Worm (Caenorhabditis elegans) whole organism, L4 larva: ENCODE results near the gene T01C8.2.

Source experiments
- D1046.2 ChIP-seq: fragments of 200-800 bp; sonication (Bioruptor generic); IDR thresholded peaks from 2 replicates; pipeline ENCODE4 v1.3.6; 2022; ENCODE audit warnings: missing genetic modification characterization, missing compliant biosample characterization
- F26F4.8 ChIP-seq: fragments of 200-800 bp; sonication (Bioruptor generic); conservative IDR thresholded peaks from 2 replicates; pipeline ENCODE4 v1.3.6; 2022; ENCODE audit warnings: missing genetic modification characterization, missing compliant biosample characterization
- F49E8.2 ChIP-seq: sonication (generic microtip); optimal IDR thresholded peaks from 2 replicates; lab custom pipeline; 2016; ENCODE audit warnings: missing compliant biosample characterization, mild to moderate bottlenecking, missing genetic modification characterization, borderline replicate concordance
- R02D3.7 ChIP-seq: fragments of 150-350 bp; sonication (generic microtip); optimal IDR thresholded peaks from 3 replicates; lab custom pipeline; 2014; ENCODE audit warnings: missing biosample characterization, missing genetic modification characterization
- T20F7.1 ChIP-seq: fragments of 200-800 bp; sonication (Bioruptor generic); optimal IDR thresholded peaks from 2 replicates; lab custom pipeline; 2018; ENCODE audit warnings: mild to moderate bottlenecking, missing genetic modification characterization, missing compliant biosample characterization
- T26A8.4 ChIP-seq: fragments of 200-800 bp; sonication (Bioruptor generic); IDR thresholded peaks from 2 replicates; pipeline ENCODE4 v1.3.6; 2022; ENCODE audit warnings: missing genetic modification characterization, missing compliant biosample characterization
- Y75B8A.6 ChIP-seq: fragments of 200-800 bp; sonication (Bioruptor generic); IDR thresholded peaks from 2 replicates; pipeline ENCODE4 v1.3.6; 2022; ENCODE audit warnings: missing genetic modification reagents, missing genetic modification characterization, missing compliant biosample characterization
- ZK337.2 ChIP-seq: fragments of 200-800 bp; sonication (Bioruptor generic); IDR thresholded peaks from 2 replicates; pipeline ENCODE4 v1.3.6; 2022; ENCODE audit warnings: missing genetic modification reagents, missing genetic modification characterization, missing compliant biosample characterization
- aha-1 ChIP-seq: fragments of 150-350 bp; peaks from one replicate; lab custom pipeline; 2014; ENCODE audit warnings: missing biosample characterization, missing genetic modification characterization
- aly-2 ChIP-seq: sonication (generic microtip); optimal IDR thresholded peaks from 2 replicates; lab custom pipeline; 2018; ENCODE audit warnings: missing biosample characterization, missing genetic modification characterization
- arid-1 ChIP-seq: fragments of 200-800 bp; sonication (Bioruptor generic); conservative IDR thresholded peaks from 2 replicates; pipeline ENCODE4 v1.3.6; 2022; ENCODE audit warnings: missing genetic modification reagents, missing genetic modification characterization, missing compliant biosample characterization
- ceh-20 ChIP-seq: fragments of 200-800 bp; sonication (Bioruptor generic); IDR thresholded peaks from 2 replicates; pipeline ENCODE4 v1.3.6; 2022; ENCODE audit warnings: missing genetic modification reagents, missing genetic modification characterization, missing compliant biosample characterization
- ceh-44 ChIP-seq: fragments of 200-800 bp; sonication (Bioruptor generic); IDR thresholded peaks from 2 replicates; pipeline ENCODE4 v1.3.6; 2022; ENCODE audit warnings: missing genetic modification reagents, missing genetic modification characterization, missing compliant biosample characterization
- ces-1 ChIP-seq: fragments of 150-350 bp; sonication (generic microtip); optimal IDR thresholded peaks from 4 replicates; lab custom pipeline; 2014; ENCODE audit warnings: missing biosample characterization, missing genetic modification reagents, missing genetic modification characterization
- daf-12 ChIP-seq: fragments of 150-350 bp; optimal IDR thresholded peaks from 2 replicates; lab custom pipeline; 2014; ENCODE audit warnings: missing biosample characterization, missing genetic modification reagents, missing genetic modification characterization
- daf-19 ChIP-seq: fragments of 200-800 bp; sonication (Bioruptor generic); conservative IDR thresholded peaks from 2 replicates; pipeline ENCODE4 v1.3.6; 2022; ENCODE audit warnings: missing genetic modification characterization, missing compliant biosample characterization
- daf-8 ChIP-seq: fragments of 200-800 bp; sonication (Bioruptor generic); IDR thresholded peaks from 2 replicates; pipeline ENCODE4 v1.3.6; 2022; ENCODE audit warnings: missing genetic modification characterization, missing compliant biosample characterization
- dmd-6 ChIP-seq: fragments of 200-800 bp; sonication (Bioruptor generic); IDR thresholded peaks from 2 replicates; pipeline ENCODE4 v1.3.6; 2022; ENCODE audit warnings: missing genetic modification reagents, missing genetic modification characterization, missing compliant biosample characterization
- duxl-1 ChIP-seq: sonication (generic microtip); optimal IDR thresholded peaks from 2 replicates; lab custom pipeline; 2016; ENCODE audit warnings: mild to moderate bottlenecking, missing genetic modification characterization, moderate library complexity, missing compliant biosample characterization; ENCODE audit not compliant: poor library complexity
- fkh-10 ChIP-seq: fragments of 150-350 bp; optimal IDR thresholded peaks from 2 replicates; lab custom pipeline; 2014; ENCODE audit warnings: missing biosample characterization, missing genetic modification reagents, missing genetic modification characterization
- gei-8 ChIP-seq: fragments of 200-800 bp; sonication (Bioruptor generic); optimal IDR thresholded peaks from 2 replicates; lab custom pipeline; 2018; ENCODE audit warnings: mild to moderate bottlenecking, missing genetic modification characterization, missing compliant biosample characterization
- hlh-11 ChIP-seq: fragments of 200-800 bp; sonication (Bioruptor generic); optimal IDR thresholded peaks from 2 replicates; lab custom pipeline; 2018; ENCODE audit warnings: mild to moderate bottlenecking, missing genetic modification characterization, missing compliant biosample characterization
- hlh-30 ChIP-seq: sonication (generic microtip); optimal IDR thresholded peaks from 2 replicates; lab custom pipeline; 2017; ENCODE audit warnings: antibody characterized with exemption, mild to moderate bottlenecking, missing genetic modification characterization, missing compliant biosample characterization; ENCODE audit not compliant: insufficient read depth
- lim-7 ChIP-seq: fragments of 200-800 bp; sonication (Bioruptor generic); IDR thresholded peaks from 2 replicates; pipeline ENCODE4 v1.3.6; 2022; ENCODE audit warnings: missing genetic modification characterization, missing compliant biosample characterization
- lin-1 ChIP-seq: fragments of 200-800 bp; sonication (Bioruptor generic); IDR thresholded peaks from 2 replicates; pipeline ENCODE4 v1.3.6; 2022; ENCODE audit warnings: missing genetic modification reagents, missing genetic modification characterization, missing compliant biosample characterization
- lin-15B ChIP-seq: fragments of 150-350 bp; sonication (generic microtip); optimal IDR thresholded peaks from 3 replicates; lab custom pipeline; 2014; ENCODE audit warnings: missing biosample characterization, missing genetic modification characterization
- lin-39 ChIP-seq: fragments of 150-350 bp; optimal IDR thresholded peaks from 2 replicates; lab custom pipeline; 2014; ENCODE audit warnings: missing biosample characterization, missing genetic modification reagents, missing genetic modification characterization
- madf-5 ChIP-seq, 2 experiments: fragments of 200-800 bp; sonication (Bioruptor generic); IDR thresholded peaks; 2 replicates each; pipeline ENCODE4 v1.3.6; 2022; ENCODE audit warnings: missing compliant biosample characterization in 2 of 2, missing genetic modification characterization in 2 of 2
- mdl-1 ChIP-seq, 2 experiments: fragments of 150-350 bp in 1 of 2; sonication (generic microtip) in 1 of 2; optimal IDR thresholded peaks; 2 replicates each; lab custom pipeline; 2014 to 2017; ENCODE audit warnings: missing biosample characterization in 2 of 2, missing genetic modification characterization in 2 of 2
- mdt-29 ChIP-seq: fragments of 200-800 bp; sonication (Bioruptor generic); IDR thresholded peaks from 2 replicates; pipeline ENCODE4 v1.3.6; 2022; ENCODE audit warnings: missing genetic modification reagents, missing genetic modification characterization, missing compliant biosample characterization
- mep-1 ChIP-seq: fragments of 150-350 bp; sonication (generic microtip); optimal IDR thresholded peaks from 3 replicates; lab custom pipeline; 2014; ENCODE audit warnings: missing biosample characterization, missing genetic modification characterization
- nhr-10 ChIP-seq: fragments of 150-350 bp; optimal IDR thresholded peaks from 2 replicates; lab custom pipeline; 2014; ENCODE audit warnings: missing biosample characterization, missing genetic modification characterization
- nhr-102 ChIP-seq: sonication (generic microtip); optimal IDR thresholded peaks from 2 replicates; lab custom pipeline; 2016; ENCODE audit warnings: mild to moderate bottlenecking, missing genetic modification characterization, moderate library complexity, missing compliant biosample characterization
- nhr-11 ChIP-seq: fragments of 150-350 bp; optimal IDR thresholded peaks from 2 replicates; lab custom pipeline; 2014; ENCODE audit warnings: missing biosample characterization, missing genetic modification characterization
- nhr-111 ChIP-seq: fragments of 200-800 bp; sonication (Bioruptor generic); optimal IDR thresholded peaks from 2 replicates; lab custom pipeline; 2018; ENCODE audit warnings: mild to moderate bottlenecking, missing genetic modification characterization, missing compliant biosample characterization
- nhr-237 ChIP-seq: sonication (generic microtip); optimal IDR thresholded peaks from 2 replicates; lab custom pipeline; 2017; ENCODE audit warnings: missing biosample characterization, missing genetic modification characterization
- nhr-28 ChIP-seq: fragments of 150-350 bp; optimal IDR thresholded peaks from 2 replicates; lab custom pipeline; 2014; ENCODE audit warnings: missing biosample characterization, missing genetic modification characterization
- nhr-42 ChIP-seq: fragments of 200-800 bp; sonication (Bioruptor generic); IDR thresholded peaks from 2 replicates; pipeline ENCODE4 v1.3.6; 2022; ENCODE audit warnings: missing genetic modification characterization, missing compliant biosample characterization
- nhr-48 ChIP-seq: sonication (generic microtip); optimal IDR thresholded peaks from 2 replicates; lab custom pipeline; 2016; ENCODE audit warnings: mild to moderate bottlenecking, missing genetic modification characterization, missing compliant biosample characterization
- nhr-77 ChIP-seq: fragments of 150-350 bp; optimal IDR thresholded peaks from 2 replicates; lab custom pipeline; 2014; ENCODE audit warnings: missing biosample characterization, missing genetic modification characterization
- php-3 ChIP-seq: fragments of 200-800 bp; sonication (Bioruptor generic); IDR thresholded peaks from 2 replicates; pipeline ENCODE4 v1.3.6; 2022; ENCODE audit warnings: missing genetic modification reagents, missing genetic modification characterization, missing compliant biosample characterization
- saeg-2 ChIP-seq: fragments of 200-800 bp; sonication (Bioruptor generic); IDR thresholded peaks from 2 replicates; pipeline ENCODE4 v1.3.6; 2022; ENCODE audit warnings: missing genetic modification reagents, missing genetic modification characterization, missing compliant biosample characterization
- sdz-12 ChIP-seq: fragments of 200-800 bp; sonication (Bioruptor generic); optimal IDR thresholded peaks from 2 replicates; lab custom pipeline; 2018; ENCODE audit warnings: mild to moderate bottlenecking, missing genetic modification characterization, missing compliant biosample characterization
- tag-97 ChIP-seq: fragments of 200-800 bp; sonication (Bioruptor generic); IDR thresholded peaks from 2 replicates; pipeline ENCODE4 v1.3.6; 2022; ENCODE audit warnings: missing genetic modification characterization, missing compliant biosample characterization
- unc-39 ChIP-seq: sonication (generic microtip); optimal IDR thresholded peaks from 2 replicates; lab custom pipeline; 2017; ENCODE audit warnings: missing biosample characterization, missing genetic modification characterization
- unc-62 ChIP-seq, 3 experiments: fragments of 150-350 bp in 1 of 3; sonication (generic microtip); optimal IDR thresholded peaks in 2 of 3; peaks in 1 of 3; 1 replicate in 1 of 3; 2 replicates in 2 of 3; lab custom pipeline; 2014 to 2017; ENCODE audit warnings: missing biosample characterization in 3 of 3, missing genetic modification characterization in 3 of 3, missing genetic modification reagents in 3 of 3, missing genotype in 1 of 3
- zip-11 ChIP-seq: fragments of 200-800 bp; sonication (Bioruptor generic); IDR thresholded peaks from 2 replicates; pipeline ENCODE4 v1.3.6; 2022; ENCODE audit warnings: missing genetic modification characterization, missing compliant biosample characterization
- zip-2 ChIP-seq: fragments of 150-350 bp; optimal IDR thresholded peaks from 2 replicates; lab custom pipeline; 2014; ENCODE audit warnings: missing biosample characterization, missing genetic modification characterization
- ztf-7 ChIP-seq: fragments of 150-350 bp; optimal IDR thresholded peaks from 2 replicates; lab custom pipeline; 2014; ENCODE audit warnings: missing biosample characterization, missing genetic modification characterization

Gene T01C8.2

DNA sequence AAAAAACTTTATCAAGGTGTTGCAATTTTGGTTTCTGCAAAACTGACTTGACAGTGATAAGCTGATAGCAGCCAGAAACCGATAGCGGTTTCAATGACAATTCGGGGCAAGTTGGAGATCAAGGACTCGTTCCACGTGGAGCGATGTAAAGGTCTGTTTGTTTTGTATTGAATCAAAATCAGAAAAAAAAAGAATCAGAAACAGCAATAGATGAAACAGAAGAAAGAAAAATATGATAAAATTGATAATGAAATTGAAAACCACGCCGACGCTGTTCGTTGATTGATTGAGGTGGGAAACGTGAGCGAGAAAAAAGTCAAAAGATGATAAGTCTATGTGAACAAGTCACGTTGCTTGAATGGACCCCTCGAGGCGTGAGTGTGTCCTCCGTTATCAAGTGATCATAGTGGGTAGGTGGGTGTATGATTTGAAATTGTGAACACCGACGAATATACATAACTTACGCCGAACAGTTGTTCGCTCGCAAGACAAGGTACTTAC is 10.9 kb upstream of the T01C8.2 start (continued):
- TF ChIP-seq php-3 (GFP tag; lab: Robert Waterston, UW) (no peak), madf-5 (GFP tag; IDR thresholded peaks at IDR 0.05; lab: Robert Waterston, UW) (no peak), nhr-10 (tag; lab: Kevin White, UChicago) (no peak), fkh-10 (GFP tag; lab: Kevin White, UChicago) (no peak), F26F4.8 (GFP tag; lab: Robert Waterston, UW) (no peak), nhr-42 (no peak), hlh-30 (tag; lab: Kevin White, UChicago) (peak; percentile 93), Y75B8A.6 (GFP tag; lab: Robert Waterston, UW) (no peak), daf-19 (GFP tag; lab: Robert Waterston, UW) (no peak)
- TF ChIP-seq, all 104 proteins: peak for 16

ce11 chrX:16782797-16783259 is 3.4 kb upstream of the T01C8.2 start, which contains the start of gene T01C8.3:
TSS of gene T01C8.3 (minus strand) at chrX:16783209.
- TF ChIP-seq nhr-28 (tag; lab: Kevin White, UChicago) (no peak), D1046.2 (GFP tag; lab: Robert Waterston, UW) (no peak), ceh-20 (GFP tag; lab: Robert Waterston, UW) (peak; percentile 31; the same call in 1 of the 2 replicates), nhr-48 (tag; lab: Kevin White, UChicago) (no peak), nhr-237 (tag; lab: Kevin White, UChicago) (no peak), zip-2 (no peak), mep-1 (tag; lab: Kevin White, UChicago) (no peak), nhr-111 (GFP tag; lab: Kevin White, UChicago) (no peak), Y75B8A.6 (GFP tag; lab: Robert Waterston, UW) (no peak), T26A8.4 (GFP tag; lab: Robert Waterston, UW) (no peak), tag-97 (no peak), duxl-1 (no peak), saeg-2 (GFP tag; lab: Robert Waterston, UW) (no peak), unc-39 (tag; lab: Kevin White, UChicago) (no peak), nhr-102 (tag; lab: Kevin White, UChicago) (no peak), T20F7.1 (GFP tag; lab: Kevin White, UChicago) (no peak), lin-15B (tag; lab: Kevin White, UChicago) (no peak), nhr-11 (no peak), lin-39 (tag; lab: Kevin White, UChicago) (no peak), ZK337.2 (GFP tag; lab: Robert Waterston, UW) (no peak), aha-1 (peak; percentile 44), gei-8 (GFP tag; lab: Kevin White, UChicago) (no peak), lin-1 (GFP tag; lab: Robert Waterston, UW) (0 out of 2 replicates have a peak, but pooled peaks have one; percentile 35), mdl-1 (tag; optimal IDR thresholded peaks at IDR 0.05; lab: Kevin White, UChicago) (no peak), ceh-44 (no peak), daf-8 (GFP tag; lab: Robert Waterston, UW) (no peak), ces-1 (GFP tag; lab: Kevin White, UChicago) (no peak), sdz-12 (no peak), R02D3.7 (tag; lab: Kevin White, UChicago) (no peak), nhr-10 (tag; lab: Kevin White, UChicago) (no peak), mdt-29 (GFP tag; lab: Robert Waterston, UW) (no peak), unc-62 (GFP tag; optimal IDR thresholded peaks at IDR 0.05 in 1 of 2; lab: Kevin White, UChicago) (peak in 1 of 2 experiments; percentile 86), unc-62 (tag; optimal IDR thresholded peaks at IDR 0.05; lab: Kevin White, UChicago) (no peak), F49E8.2 (tag; lab: Kevin White, UChicago) (no peak), ztf-7 (tag; lab: Kevin White, UChicago) (no peak), nhr-42 (no peak), aly-2 (no peak), dmd-6 (GFP tag; lab: Robert Waterston, UW) (peak; percentile 89), nhr-77 (tag; lab: Kevin White, UChicago) (no peak), zip-11 (no peak), arid-1 (no peak), daf-12 (tag; lab: Kevin White, UChicago) (no peak), lim-7 (GFP tag; lab: Robert Waterston, UW) (no peak), hlh-11 (peak; percentile 8)
